Fruit fly (Drosophila melanogaster): ENCODE measurements around the gene CG8086.

Gene CG8086

dm6 chr2L:8302766-8303479, 45.6 kb upstream of the CG8086 start, which contains the start of the genes wol and Scgalpha (continued):
- TF ChIP-seq hbn (GFP tag; IDR thresholded peaks at IDR 0.05; ENCODE audit: partially characterized antibody) (0 out of 2 replicates have a peak, but pooled peaks have one; percentile 36), bbx (GFP tag; IDR thresholded peaks at IDR 0.05; ENCODE audit: partially characterized antibody) (peak; percentile 66), pb (GFP tag; optimal IDR thresholded peaks at IDR 0.05) (no peak), fd64A (GFP tag; optimal IDR thresholded peaks at IDR 0.05) (no peak), sim (GFP tag; IDR thresholded peaks at IDR 0.05) (no peak), CG32767 (GFP tag; IDR thresholded peaks at IDR 0.05) (no peak), TFAM (GFP tag; optimal IDR thresholded peaks at IDR 0.05) (no peak), sc (optimal IDR thresholded peaks at IDR 0.05) (no peak), sc (GFP tag; optimal IDR thresholded peaks at IDR 0.05) (no peak), lbe (GFP tag; optimal IDR thresholded peaks at IDR 0.05) (no peak), fd3F (GFP tag; optimal IDR thresholded peaks at IDR 0.05) (no peak), emc (GFP tag; optimal IDR thresholded peaks at IDR 0.05) (no peak), az2 (GFP tag; optimal IDR thresholded peaks at IDR 0.05) (no peak), gsb-n (tag; optimal IDR thresholded peaks at IDR 0.05) (no peak), CG7987 (GFP tag; optimal IDR thresholded peaks at IDR 0.05) (no peak), CG13123 (GFP tag; optimal IDR thresholded peaks at IDR 0.05) (no peak), BEAF-32 (GFP tag; optimal IDR thresholded peaks at IDR 0.05) (peak; percentile 65), Camta (GFP tag; optimal IDR thresholded peaks at IDR 0.05) (no peak), CG1603 (tag; optimal IDR thresholded peaks at IDR 0.05) (peak; percentile 31), dmrt11E (tag; optimal IDR thresholded peaks at IDR 0.05) (no peak), Blimp-1 (GFP tag; optimal IDR thresholded peaks at IDR 0.05) (no peak), ro (GFP tag; IDR thresholded peaks at IDR 0.05) (no peak), repo (GFP tag; optimal IDR thresholded peaks at IDR 0.05) (no peak), trem (tag; optimal IDR thresholded peaks at IDR 0.05) (no peak), nmo (GFP tag; optimal IDR thresholded peaks at IDR 0.05) (peak; percentile 34), CG10274 (GFP tag; optimal IDR thresholded peaks at IDR 0.05) (no peak), NK7.1 (GFP tag; optimal IDR thresholded peaks at IDR 0.05) (no peak), dm (GFP tag; optimal IDR thresholded peaks at IDR 0.05) (no peak), D19A (tag; optimal IDR thresholded peaks at IDR 0.05) (no peak), CG43689 (GFP tag; IDR thresholded peaks at IDR 0.05) (no peak), CG7745 (tag; optimal IDR thresholded peaks at IDR 0.05) (no peak), CG15011 (GFP tag; optimal IDR thresholded peaks at IDR 0.05) (no peak), sob (GFP tag; IDR thresholded peaks at IDR 0.05) (no peak), Bdp1 (GFP tag; optimal IDR thresholded peaks at IDR 0.05) (no peak), CG6854 (GFP tag; optimal IDR thresholded peaks at IDR 0.05) (no peak), btn (GFP tag; optimal IDR thresholded peaks at IDR 0.05) (no peak), CG11504 (tag; optimal IDR thresholded peaks at IDR 0.05) (no peak), CG3065 (GFP tag; optimal IDR thresholded peaks at IDR 0.05) (no peak), Ssrp (tag; optimal IDR thresholded peaks at IDR 0.05) (no peak), CG2120 (GFP tag; optimal IDR thresholded peaks at IDR 0.05) (no peak), CG1792 (GFP tag; optimal IDR thresholded peaks at IDR 0.05) (no peak), CG7372 (GFP tag; IDR thresholded peaks at IDR 0.05) (no peak), CG2129 (GFP tag; IDR thresholded peaks at IDR 0.05; ENCODE audit: partially characterized antibody) (0 out of 2 replicates have a peak, but pooled peaks have one; percentile 24), disco-r (GFP tag; optimal IDR thresholded peaks at IDR 0.05) (no peak), Taf1 (GFP tag; IDR thresholded peaks at IDR 0.05) (no peak), Dll (GFP tag; IDR thresholded peaks at IDR 0.05; ENCODE audit: partially characterized antibody) (peak; percentile 67; the same call in 1 of the 4 replicates), CG10979 (tag; optimal IDR thresholded peaks at IDR 0.05) (no peak), Fer1 (GFP tag; optimal IDR thresholded peaks at IDR 0.05) (no peak), ems (GFP tag; optimal IDR thresholded peaks at IDR 0.05) (no peak), eve (GFP tag; optimal IDR thresholded peaks at IDR 0.05) (no peak)

All from whole organism, embryonic.